Worm (Caenorhabditis elegans) whole organism, midembryonic: ENCODE data around the gene rol-3.

Experiments
- T22C8.4 ChIP-seq: fragments of 200-800 bp; sonication (Bioruptor generic); IDR thresholded peaks from 2 replicates; pipeline ENCODE4 v1.3.6; 2022; ENCODE audit warnings: missing genetic modification characterization, missing compliant biosample characterization
- cog-1 ChIP-seq: sonication (generic microtip); optimal IDR thresholded peaks from 2 replicates; lab custom pipeline; 2016; ENCODE audit warnings: missing genetic modification characterization, missing compliant biosample characterization
- flt-1 ChIP-seq: fragments of 200-800 bp; sonication (Bioruptor generic); IDR thresholded peaks from 2 replicates; pipeline ENCODE4 v1.3.6; 2022; ENCODE audit warnings: missing genetic modification characterization, missing compliant biosample characterization
- klf-2 ChIP-seq: fragments of 200-800 bp; sonication (Bioruptor generic); conservative IDR thresholded peaks from 2 replicates; pipeline ENCODE4 v1.3.6; 2022; ENCODE audit warnings: missing genetic modification reagents, missing genetic modification characterization, missing compliant biosample characterization
- med-1 ChIP-seq: sonication (generic microtip); optimal IDR thresholded peaks from 2 replicates; lab custom pipeline; 2017; ENCODE audit warnings: missing genetic modification characterization, mild to moderate bottlenecking, missing compliant biosample characterization, antibody characterized with exemption, missing genetic modification reagents; ENCODE audit not compliant: insufficient read depth
- ref-1 ChIP-seq: fragments of 200-800 bp; sonication (Bioruptor generic); conservative IDR thresholded peaks from 2 replicates; pipeline ENCODE4 v1.3.6; 2022; ENCODE audit warnings: missing genetic modification reagents, missing genetic modification characterization, missing compliant biosample characterization
- tab-1 ChIP-seq: fragments of 200-800 bp; sonication (Bioruptor generic); IDR thresholded peaks from 2 replicates; pipeline ENCODE4 v1.3.6; 2022; ENCODE audit warnings: missing genetic modification characterization, missing compliant biosample characterization
- ztf-23 ChIP-seq: fragments of 200-800 bp; sonication (Bioruptor generic); IDR thresholded peaks from 2 replicates; pipeline ENCODE4 v1.3.6; 2022; ENCODE audit warnings: missing genetic modification reagents, missing genetic modification characterization, missing compliant biosample characterization
- ztf-29 ChIP-seq: fragments of 200-800 bp; sonication (Bioruptor generic); IDR thresholded peaks from 2 replicates; pipeline ENCODE4 v1.3.6; 2022; ENCODE audit warnings: missing genetic modification reagents, missing genetic modification characterization, missing compliant biosample characterization

DNA sequence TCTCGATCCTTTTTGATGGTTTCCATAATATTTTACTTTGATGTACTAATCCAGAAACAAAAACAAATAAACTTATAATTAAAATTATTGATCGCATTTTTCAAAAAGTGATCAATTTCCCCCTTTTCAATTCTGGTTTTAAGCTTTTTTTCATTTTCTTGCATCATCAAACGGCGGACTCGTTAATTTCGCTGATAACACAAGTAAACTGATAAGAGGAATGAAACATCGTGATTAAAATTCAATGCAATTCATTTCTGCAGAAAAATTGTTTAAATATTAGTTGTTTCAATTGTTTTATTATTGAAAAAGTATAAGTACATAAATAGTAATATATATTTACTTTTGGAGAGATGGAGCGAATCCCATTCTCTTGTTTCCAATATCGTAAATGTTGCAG is 29.1 kb upstream of the rol-3 start:
- TF ChIP-seq med-1 (GFP tag; lab: Kevin White, UChicago) (no peak), klf-2 (no peak), ztf-29 (GFP tag; lab: Robert Waterston, UW) (no peak), ref-1 (GFP tag; lab: Robert Waterston, UW) (no peak), cog-1 (tag; lab: Kevin White, UChicago) (no peak), ztf-23 (GFP tag; lab: Robert Waterston, UW) (no peak), flt-1 (no peak), tab-1 (GFP tag; lab: Robert Waterston, UW) (no peak), T22C8.4 (no peak)
